Worm (Caenorhabditis elegans) whole organism, L4 larva: ENCODE data around the gene T09F3.4.
A peak's percentile ranks its signal among the peaks of the same experiment; 100 is the strongest.

ENCODE experiments used
- D1046.2 ChIP-seq: fragments of 200-800 bp; sonication (Bioruptor generic); IDR thresholded peaks from 2 replicates; pipeline ENCODE4 v1.3.6; 2022; ENCODE audit warnings: missing genetic modification characterization, missing compliant biosample characterization
- F26F4.8 ChIP-seq: fragments of 200-800 bp; sonication (Bioruptor generic); conservative IDR thresholded peaks from 2 replicates; pipeline ENCODE4 v1.3.6; 2022; ENCODE audit warnings: missing genetic modification characterization, missing compliant biosample characterization
- F49E8.2 ChIP-seq: sonication (generic microtip); optimal IDR thresholded peaks from 2 replicates; lab custom pipeline; 2016; ENCODE audit warnings: missing compliant biosample characterization, mild to moderate bottlenecking, missing genetic modification characterization, borderline replicate concordance
- T20F7.1 ChIP-seq: fragments of 200-800 bp; sonication (Bioruptor generic); optimal IDR thresholded peaks from 2 replicates; lab custom pipeline; 2018; ENCODE audit warnings: mild to moderate bottlenecking, missing genetic modification characterization, missing compliant biosample characterization
- T26A8.4 ChIP-seq: fragments of 200-800 bp; sonication (Bioruptor generic); IDR thresholded peaks from 2 replicates; pipeline ENCODE4 v1.3.6; 2022; ENCODE audit warnings: missing genetic modification characterization, missing compliant biosample characterization
- Y105C5A.15 ChIP-seq: fragments of 200-800 bp; sonication (Bioruptor generic); IDR thresholded peaks from 2 replicates; pipeline ENCODE4 v1.3.6; 2022; ENCODE audit warnings: missing genetic modification characterization, missing compliant biosample characterization
- Y48G9A.11 ChIP-seq: fragments of 200-800 bp; sonication (Bioruptor generic); IDR thresholded peaks from 2 replicates; pipeline ENCODE4 v1.3.6; 2022; ENCODE audit warnings: missing genetic modification reagents, missing genetic modification characterization, missing compliant biosample characterization
- ZK337.2 ChIP-seq: fragments of 200-800 bp; sonication (Bioruptor generic); IDR thresholded peaks from 2 replicates; pipeline ENCODE4 v1.3.6; 2022; ENCODE audit warnings: missing genetic modification reagents, missing genetic modification characterization, missing compliant biosample characterization
- ZK546.5 ChIP-seq, 2 experiments: sonication (generic microtip); optimal IDR thresholded peaks; 2 replicates each; lab custom pipeline; 2017; ENCODE audit warnings: missing biosample characterization in 2 of 2, missing genetic modification characterization in 2 of 2
- aha-1 ChIP-seq: fragments of 150-350 bp; peaks from one replicate; lab custom pipeline; 2014; ENCODE audit warnings: missing biosample characterization, missing genetic modification characterization
- ama-1 ChIP-seq: fragments of 150-350 bp; optimal IDR thresholded peaks from 2 replicates; lab custom pipeline; 2014; ENCODE audit warnings: inconsistent platforms, mixed read lengths
- ceh-20 ChIP-seq: fragments of 200-800 bp; sonication (Bioruptor generic); IDR thresholded peaks from 2 replicates; pipeline ENCODE4 v1.3.6; 2022; ENCODE audit warnings: missing genetic modification reagents, missing genetic modification characterization, missing compliant biosample characterization
- ceh-82 ChIP-seq: sonication (generic microtip); optimal IDR thresholded peaks from 2 replicates; lab custom pipeline; 2017; ENCODE audit warnings: missing biosample characterization, missing genetic modification characterization
- daf-16 ChIP-seq, 3 experiments: sonication (generic microtip); optimal IDR thresholded peaks; 2 replicates each; lab custom pipeline; 2016 to 2017; ENCODE audit warnings: missing genetic modification characterization in 3 of 3, missing genetic modification reagents in 3 of 3, mild to moderate bottlenecking in 2 of 3, missing compliant biosample characterization in 2 of 3, missing biosample characterization in 1 of 3, moderate library complexity in 1 of 3
- dmd-8 ChIP-seq: fragments of 200-800 bp; sonication (Bioruptor generic); IDR thresholded peaks from 2 replicates; pipeline ENCODE4 v1.3.6; 2022; ENCODE audit warnings: missing genetic modification characterization, missing compliant biosample characterization
- dpl-1 ChIP-seq: fragments of 150-350 bp; optimal IDR thresholded peaks from 2 replicates; lab custom pipeline; 2014; ENCODE audit warnings: missing biosample characterization, missing genetic modification reagents, missing genetic modification characterization
- duxl-1 ChIP-seq: sonication (generic microtip); optimal IDR thresholded peaks from 2 replicates; lab custom pipeline; 2016; ENCODE audit warnings: mild to moderate bottlenecking, missing genetic modification characterization, moderate library complexity, missing compliant biosample characterization; ENCODE audit not compliant: poor library complexity
- dve-1 ChIP-seq: sonication (generic microtip); optimal IDR thresholded peaks from 2 replicates; lab custom pipeline; 2017; ENCODE audit warnings: antibody characterized with exemption, mild to moderate bottlenecking, missing genetic modification characterization, missing compliant biosample characterization; ENCODE audit not compliant: insufficient read depth
- fos-1 ChIP-seq: fragments of 150-350 bp; optimal IDR thresholded peaks from 2 replicates; lab custom pipeline; 2014; ENCODE audit warnings: missing biosample characterization, missing genetic modification characterization
- gei-8 ChIP-seq: fragments of 200-800 bp; sonication (Bioruptor generic); optimal IDR thresholded peaks from 2 replicates; lab custom pipeline; 2018; ENCODE audit warnings: mild to moderate bottlenecking, missing genetic modification characterization, missing compliant biosample characterization
- hif-1 ChIP-seq, 2 experiments: sonication (generic microtip); optimal IDR thresholded peaks; 2 replicates each; lab custom pipeline; 2016 to 2017; ENCODE audit warnings: missing compliant biosample characterization in 2 of 2, missing genetic modification characterization in 2 of 2, missing genetic modification reagents in 2 of 2, missing genotype in 2 of 2, mild to moderate bottlenecking in 1 of 2
- lin-1 ChIP-seq: fragments of 200-800 bp; sonication (Bioruptor generic); IDR thresholded peaks from 2 replicates; pipeline ENCODE4 v1.3.6; 2022; ENCODE audit warnings: missing genetic modification reagents, missing genetic modification characterization, missing compliant biosample characterization
- lin-13 ChIP-seq: fragments of 150-350 bp; optimal IDR thresholded peaks from 2 replicates; lab custom pipeline; 2014; ENCODE audit warnings: missing biosample characterization, missing genetic modification reagents, missing genetic modification characterization
- lin-29 ChIP-seq: fragments of 200-800 bp; sonication (Bioruptor generic); IDR thresholded peaks from 2 replicates; pipeline ENCODE4 v1.3.6; 2022; ENCODE audit warnings: missing genetic modification reagents, missing genetic modification characterization, missing compliant biosample characterization
- lin-38 ChIP-seq: fragments of 200-800 bp; sonication (Bioruptor generic); IDR thresholded peaks from 2 replicates; pipeline ENCODE4 v1.3.6; 2022; ENCODE audit warnings: missing genetic modification reagents, missing genetic modification characterization, missing compliant biosample characterization
- lsy-2 ChIP-seq, 2 experiments: fragments of 150-350 bp in 1 of 2; sonication (generic microtip) in 1 of 2; optimal IDR thresholded peaks; 2 replicates each; lab custom pipeline; 2014 to 2017; ENCODE audit warnings: missing biosample characterization in 2 of 2, missing genetic modification characterization in 2 of 2
- madf-9 ChIP-seq: fragments of 200-800 bp; sonication (Bioruptor generic); conservative IDR thresholded peaks from 2 replicates; pipeline ENCODE4 v1.3.6; 2022; ENCODE audit warnings: missing genetic modification reagents, missing genetic modification characterization, missing compliant biosample characterization
- mep-1 ChIP-seq: fragments of 150-350 bp; sonication (generic microtip); optimal IDR thresholded peaks from 3 replicates; lab custom pipeline; 2014; ENCODE audit warnings: missing biosample characterization, missing genetic modification characterization
- mxl-3 ChIP-seq: fragments of 200-800 bp; sonication (Bioruptor generic); optimal IDR thresholded peaks from 2 replicates; lab custom pipeline; 2018; ENCODE audit warnings: mild to moderate bottlenecking, missing genetic modification characterization, missing compliant biosample characterization
- nhr-102 ChIP-seq: sonication (generic microtip); optimal IDR thresholded peaks from 2 replicates; lab custom pipeline; 2016; ENCODE audit warnings: mild to moderate bottlenecking, missing genetic modification characterization, moderate library complexity, missing compliant biosample characterization
- nhr-41 ChIP-seq: fragments of 200-800 bp; sonication (Bioruptor generic); IDR thresholded peaks from 2 replicates; pipeline ENCODE4 v1.3.6; 2022; ENCODE audit warnings: missing genetic modification reagents, missing genetic modification characterization, missing compliant biosample characterization
- nhr-42 ChIP-seq: fragments of 200-800 bp; sonication (Bioruptor generic); IDR thresholded peaks from 2 replicates; pipeline ENCODE4 v1.3.6; 2022; ENCODE audit warnings: missing genetic modification characterization, missing compliant biosample characterization
- nhr-48 ChIP-seq: sonication (generic microtip); optimal IDR thresholded peaks from 2 replicates; lab custom pipeline; 2016; ENCODE audit warnings: mild to moderate bottlenecking, missing genetic modification characterization, missing compliant biosample characterization
- nhr-6 ChIP-seq: fragments of 150-350 bp; optimal IDR thresholded peaks from 2 replicates; lab custom pipeline; 2014; ENCODE audit warnings: missing biosample characterization, missing genetic modification characterization
- nhr-77 ChIP-seq: fragments of 150-350 bp; optimal IDR thresholded peaks from 2 replicates; lab custom pipeline; 2014; ENCODE audit warnings: missing biosample characterization, missing genetic modification characterization
- rbr-2 ChIP-seq: sonication (generic microtip); optimal IDR thresholded peaks from 2 replicates; lab custom pipeline; 2016; ENCODE audit warnings: missing genotype, missing genetic modification characterization, missing compliant biosample characterization
- sdz-12 ChIP-seq: fragments of 200-800 bp; sonication (Bioruptor generic); optimal IDR thresholded peaks from 2 replicates; lab custom pipeline; 2018; ENCODE audit warnings: mild to moderate bottlenecking, missing genetic modification characterization, missing compliant biosample characterization
- set-16 ChIP-seq: fragments of 200-800 bp; sonication (Bioruptor generic); IDR thresholded peaks from 2 replicates; pipeline ENCODE4 v1.3.6; 2022; ENCODE audit warnings: missing genetic modification reagents, missing genetic modification characterization, missing compliant biosample characterization
- skn-1 ChIP-seq: fragments of 150-350 bp; optimal IDR thresholded peaks from 2 replicates; lab custom pipeline; 2014; ENCODE audit warnings: missing biosample characterization, missing genetic modification characterization
- unc-62 ChIP-seq, 3 experiments: fragments of 150-350 bp in 1 of 3; sonication (generic microtip); optimal IDR thresholded peaks in 2 of 3; peaks in 1 of 3; 1 replicate in 1 of 3; 2 replicates in 2 of 3; lab custom pipeline; 2014 to 2017; ENCODE audit warnings: missing biosample characterization in 3 of 3, missing genetic modification characterization in 3 of 3, missing genetic modification reagents in 3 of 3, missing genotype in 1 of 3
- zfp-3 ChIP-seq: fragments of 200-800 bp; sonication (Bioruptor generic); conservative IDR thresholded peaks from 2 replicates; pipeline ENCODE4 v1.3.6; 2022; ENCODE audit warnings: missing genetic modification reagents, missing genetic modification characterization, missing compliant biosample characterization
- zip-11 ChIP-seq: fragments of 200-800 bp; sonication (Bioruptor generic); IDR thresholded peaks from 2 replicates; pipeline ENCODE4 v1.3.6; 2022; ENCODE audit warnings: missing genetic modification characterization, missing compliant biosample characterization
- ztf-11 ChIP-seq: fragments of 150-350 bp; optimal IDR thresholded peaks from 2 replicates; lab custom pipeline; 2014; ENCODE audit warnings: missing biosample characterization, missing genetic modification characterization

The T09F3.4 gene

DNA sequence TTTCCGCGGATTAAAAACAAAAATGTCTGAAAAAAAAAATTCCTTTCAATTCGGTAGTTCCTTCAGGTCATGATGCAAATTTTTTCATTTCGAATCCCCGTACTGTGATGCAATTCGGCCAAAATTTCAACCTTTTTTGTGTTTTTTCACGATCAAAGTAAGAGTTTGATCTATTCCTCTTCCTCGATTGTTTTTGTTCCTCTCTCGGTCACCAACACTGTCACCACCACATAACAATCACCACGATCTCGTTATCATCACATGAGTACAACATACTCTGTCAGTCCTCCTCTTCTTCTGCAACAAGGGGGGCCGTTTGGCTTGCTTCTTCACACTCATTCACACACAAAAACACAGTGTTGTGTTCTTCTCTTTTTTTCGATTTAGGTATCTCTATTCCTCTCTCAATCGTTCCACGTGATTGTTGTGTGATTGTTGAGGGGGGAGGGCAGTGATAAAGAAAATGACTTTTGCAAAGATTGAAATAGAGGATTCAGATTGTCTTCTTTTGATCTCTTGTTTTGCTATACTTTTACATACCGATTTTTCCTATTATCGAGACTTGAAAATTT lies 5.2 kb upstream of the T09F3.4 start (continued):
- TF ChIP-seq ceh-20 (GFP tag; lab: Robert Waterston, UW) (no peak), fos-1 (tag; lab: Kevin White, UChicago) (no peak), ztf-11 (tag; lab: Kevin White, UChicago) (no peak), zfp-3 (GFP tag; lab: Robert Waterston, UW) (peak; percentile 18; the same call in 1 of the 2 replicates), lsy-2 (tag; optimal IDR thresholded peaks at IDR 0.05; lab: Kevin White, UChicago) (peak in 1 of 2 experiments; percentile 58), T26A8.4 (GFP tag; lab: Robert Waterston, UW) (0 out of 2 replicates have a peak, but pooled peaks have one; percentile 8), ceh-82 (tag; lab: Kevin White, UChicago) (no peak), lin-29 (no peak), aha-1 (tag; lab: Kevin White, UChicago) (peak; percentile 96), dmd-8 (no peak), set-16 (no peak), ZK546.5 (tag; optimal IDR thresholded peaks at IDR 0.05; lab: Kevin White, UChicago) (no peak), rbr-2 (tag; lab: Kevin White, UChicago) (peak; percentile 5), dve-1 (tag; lab: Kevin White, UChicago) (peak; percentile 77), unc-62 (GFP tag; optimal IDR thresholded peaks at IDR 0.05 in 1 of 2; lab: Kevin White, UChicago) (peak in 1 of 2 experiments; percentile 97), unc-62 (tag; optimal IDR thresholded peaks at IDR 0.05; lab: Kevin White, UChicago) (no peak), nhr-41 (no peak), lin-13 (GFP tag; lab: Kevin White, UChicago) (peak; percentile 54), mxl-3 (GFP tag; lab: Kevin White, UChicago) (peak; percentile 93), lin-38 (GFP tag; lab: Robert Waterston, UW) (no peak), T20F7.1 (GFP tag; lab: Kevin White, UChicago) (no peak), nhr-6 (tag; lab: Kevin White, UChicago) (peak; percentile 80), zip-11 (GFP tag; lab: Robert Waterston, UW) (no peak), ama-1 (lab: Kevin White, UChicago) (peak; percentile 16), nhr-48 (tag; lab: Kevin White, UChicago) (peak; percentile 56), nhr-102 (no peak), hif-1 (tag; optimal IDR thresholded peaks at IDR 0.05; lab: Kevin White, UChicago) (peak in 1 of 2 experiments; percentile 6), madf-9 (0 out of 2 replicates have a peak, but pooled peaks have one; percentile 16), nhr-42 (GFP tag; lab: Robert Waterston, UW) (no peak), Y48G9A.11 (no peak), nhr-77 (tag; lab: Kevin White, UChicago) (peak; percentile 65), gei-8 (GFP tag; lab: Kevin White, UChicago) (no peak), sdz-12 (GFP tag; lab: Kevin White, UChicago) (no peak), Y105C5A.15 (GFP tag; lab: Robert Waterston, UW) (no peak), ZK337.2 (GFP tag; lab: Robert Waterston, UW) (no peak), lin-1 (GFP tag; lab: Robert Waterston, UW) (peak; percentile 31; the same call in 1 of the 2 replicates), daf-16 (GFP tag; optimal IDR thresholded peaks at IDR 0.05; lab: Kevin White, UChicago) (peak in 1 of 2 experiments; percentile 52), daf-16 (tag; optimal IDR thresholded peaks at IDR 0.05; lab: Kevin White, UChicago) (peak; percentile 80), D1046.2 (no peak), skn-1 (tag; lab: Kevin White, UChicago) (no peak), mep-1 (peak; percentile 75), dpl-1 (GFP tag; lab: Kevin White, UChicago) (peak; percentile 20), duxl-1 (tag; lab: Kevin White, UChicago) (no peak), F49E8.2 (tag; lab: Kevin White, UChicago) (no peak), F26F4.8 (GFP tag; lab: Robert Waterston, UW) (no peak)
- TF ChIP-seq, all 104 proteins: peak for 29
